Fruit fly (Drosophila melanogaster): ENCODE results near the gene CG31517.

CG31517 gene

dm6 chr3R:13978078-13978559, 29.9 kb downstream of the CG31517 start (continued):
- TF ChIP-seq oc (tag; optimal IDR thresholded peaks at IDR 0.05), result no peak
- peak; percentile 15 for TF ChIP-seq Nf-YC (tag; optimal IDR thresholded peaks at IDR 0.05)
- TF ChIP-seq stc (GFP tag; IDR thresholded peaks at IDR 0.05), result no peak
- no peak for TF ChIP-seq CG43689 (GFP tag; IDR thresholded peaks at IDR 0.05)
- peak; percentile 29 for TF ChIP-seq CG13894 (tag; optimal IDR thresholded peaks at IDR 0.05)
- no peak for TF ChIP-seq CG15601 (tag; optimal IDR thresholded peaks at IDR 0.05)
- no peak for TF ChIP-seq CG4404 (GFP tag; IDR thresholded peaks at IDR 0.05)
- TF ChIP-seq Atf3 (GFP tag; optimal IDR thresholded peaks at IDR 0.05), result no peak
- no peak for TF ChIP-seq pho (GFP tag; optimal IDR thresholded peaks at IDR 0.05)
- TF ChIP-seq CG10267 (tag; optimal IDR thresholded peaks at IDR 0.05), result no peak
- no peak for TF ChIP-seq CG11247 (GFP tag; IDR thresholded peaks at IDR 0.05)
- no peak for TF ChIP-seq CG17359 (tag; optimal IDR thresholded peaks at IDR 0.05)
- TF ChIP-seq CG15514 (GFP tag; optimal IDR thresholded peaks at IDR 0.05), result no peak
- TF ChIP-seq wek (GFP tag; optimal IDR thresholded peaks at IDR 0.05), result no peak
- TF ChIP-seq Hmx (GFP tag; optimal IDR thresholded peaks at IDR 0.05), result no peak
- no peak for TF ChIP-seq CG10654 (GFP tag; optimal IDR thresholded peaks at IDR 0.05)
- no peak for TF ChIP-seq Spps (tag; optimal IDR thresholded peaks at IDR 0.05)
- no peak for TF ChIP-seq Dip3 (GFP tag; optimal IDR thresholded peaks at IDR 0.05)
- TF ChIP-seq Vsx1 (GFP tag; optimal IDR thresholded peaks at IDR 0.05), result peak; percentile 51
- TF ChIP-seq mam (GFP tag; optimal IDR thresholded peaks at IDR 0.05), result no peak
- no peak for TF ChIP-seq chinmo (GFP tag; IDR thresholded peaks at IDR 0.05; ENCODE audit: partially characterized antibody)
- TF ChIP-seq CkIIα-i1 (GFP tag; IDR thresholded peaks at IDR 0.05), result no peak
- TF ChIP-seq CG17612 (GFP tag; IDR thresholded peaks at IDR 0.05), result no peak
- TF ChIP-seq CG15479 (GFP tag; optimal IDR thresholded peaks at IDR 0.05), result no peak
- peak; percentile 27 for TF ChIP-seq CG12769 (tag; optimal IDR thresholded peaks at IDR 0.05)
- TF ChIP-seq wor (GFP tag; IDR thresholded peaks at IDR 0.05), result no peak
- no peak for TF ChIP-seq CG1792 (GFP tag; optimal IDR thresholded peaks at IDR 0.05)
- no peak for TF ChIP-seq ato (GFP tag; IDR thresholded peaks at IDR 0.05; ENCODE audit: partially characterized antibody)
- TF ChIP-seq Trl (optimal IDR thresholded peaks at IDR 0.05), result peak; percentile 10 to 23
- no peak for TF ChIP-seq Trl (GFP tag; optimal IDR thresholded peaks at IDR 0.05)
- TF ChIP-seq CG9437 (GFP tag; optimal IDR thresholded peaks at IDR 0.05), result no peak
- TF ChIP-seq CG10431 (GFP tag; optimal IDR thresholded peaks at IDR 0.05), result peak; percentile 31
- TF ChIP-seq sc (optimal IDR thresholded peaks at IDR 0.05), result no peak
- no peak for TF ChIP-seq sc (GFP tag; optimal IDR thresholded peaks at IDR 0.05)
- TF ChIP-seq Aef1 (GFP tag; IDR thresholded peaks at IDR 0.05), result no peak
- TF ChIP-seq ind (GFP tag; optimal IDR thresholded peaks at IDR 0.05), result no peak
- TF ChIP-seq CG7745 (tag; optimal IDR thresholded peaks at IDR 0.05), result no peak
- TF ChIP-seq aop (GFP tag; IDR thresholded peaks at IDR 0.05), result no peak
- no peak for TF ChIP-seq Usf (GFP tag; optimal IDR thresholded peaks at IDR 0.05)
- TF ChIP-seq dpn (GFP tag; optimal IDR thresholded peaks at IDR 0.05), result no peak
- TF ChIP-seq CrebB (tag; optimal IDR thresholded peaks at IDR 0.05), result no peak
- TF ChIP-seq CG8290 (GFP tag; optimal IDR thresholded peaks at IDR 0.05), result no peak
- peak in 1 of 2 experiments; percentile 36 for TF ChIP-seq CG8290 (tag; optimal IDR thresholded peaks at IDR 0.05)
- peak in 1 of 2 experiments; percentile 63 for TF ChIP-seq Pdp1 (GFP tag; optimal IDR thresholded peaks at IDR 0.05)
- peak; percentile 18 for TF ChIP-seq run (tag; optimal IDR thresholded peaks at IDR 0.05)
- TF ChIP-seq gsb (GFP tag; IDR thresholded peaks at IDR 0.05), result no peak
- TF ChIP-seq rib (GFP tag; IDR thresholded peaks at IDR 0.05), result 0 out of 2 replicates have a peak, but pooled peaks have one; percentile 41
- no peak for TF ChIP-seq CG1529 (GFP tag; optimal IDR thresholded peaks at IDR 0.05)
- peak; percentile 90 for TF ChIP-seq abd-A (tag; optimal IDR thresholded peaks at IDR 0.05)
- TF ChIP-seq CG18262 (tag; optimal IDR thresholded peaks at IDR 0.05), result no peak
- TF ChIP-seq CG33213 (GFP tag; optimal IDR thresholded peaks at IDR 0.05), result no peak
- TF ChIP-seq ftz-f1 (GFP tag; optimal IDR thresholded peaks at IDR 0.05), result no peak

Measured in whole organism, embryonic.